Worm (Caenorhabditis elegans): Measurements from ENCODE around the gene cdkr-3.

DNA sequence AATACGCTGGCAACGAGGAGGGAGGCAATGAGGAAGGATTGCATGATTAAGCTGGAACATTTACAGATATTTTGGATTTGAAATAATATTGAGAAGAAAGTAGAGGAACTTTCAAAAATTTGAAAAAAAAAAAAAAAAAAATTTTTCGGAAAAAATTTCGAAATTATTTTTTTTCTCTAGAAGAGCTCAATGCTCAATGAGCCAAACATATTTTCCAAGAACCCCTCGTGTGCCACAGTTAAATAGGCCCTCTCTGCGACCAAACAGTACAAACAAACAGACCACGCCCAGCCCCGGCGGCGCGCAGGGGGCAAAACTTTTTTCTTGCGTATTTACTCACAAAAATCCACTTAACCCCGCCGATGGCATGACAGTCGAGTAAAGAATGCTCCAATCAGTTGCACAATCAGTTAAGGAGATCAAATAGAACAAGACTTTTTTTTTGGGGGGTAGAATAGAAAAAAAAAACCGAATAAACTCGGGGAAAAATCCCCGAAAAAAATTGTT lies 10.0 kb downstream of the cdkr-3 start, which contains the start of gene pqn-94:
- TF ChIP-seq nhr-23 (tag; optimal IDR thresholded peaks at IDR 0.05) (no peak), lin-39 (tag; optimal IDR thresholded peaks at IDR 0.05) (no peak), aly-2 (tag; optimal IDR thresholded peaks at IDR 0.05) (no peak), alr-1 (tag; optimal IDR thresholded peaks at IDR 0.05) (no peak), snpc-4 (tag; optimal IDR thresholded peaks at IDR 0.05) (no peak), nhr-237 (tag; optimal IDR thresholded peaks at IDR 0.05) (no peak), ceh-16 (tag; optimal IDR thresholded peaks at IDR 0.05) (no peak)

All from whole organism, L2 larva.